Worm (Caenorhabditis elegans): ENCODE measurements around the gene ptp-5.1.
A peak's percentile ranks its signal among the peaks of the same experiment; 100 is the strongest.

Gene ptp-5.1

DNA sequence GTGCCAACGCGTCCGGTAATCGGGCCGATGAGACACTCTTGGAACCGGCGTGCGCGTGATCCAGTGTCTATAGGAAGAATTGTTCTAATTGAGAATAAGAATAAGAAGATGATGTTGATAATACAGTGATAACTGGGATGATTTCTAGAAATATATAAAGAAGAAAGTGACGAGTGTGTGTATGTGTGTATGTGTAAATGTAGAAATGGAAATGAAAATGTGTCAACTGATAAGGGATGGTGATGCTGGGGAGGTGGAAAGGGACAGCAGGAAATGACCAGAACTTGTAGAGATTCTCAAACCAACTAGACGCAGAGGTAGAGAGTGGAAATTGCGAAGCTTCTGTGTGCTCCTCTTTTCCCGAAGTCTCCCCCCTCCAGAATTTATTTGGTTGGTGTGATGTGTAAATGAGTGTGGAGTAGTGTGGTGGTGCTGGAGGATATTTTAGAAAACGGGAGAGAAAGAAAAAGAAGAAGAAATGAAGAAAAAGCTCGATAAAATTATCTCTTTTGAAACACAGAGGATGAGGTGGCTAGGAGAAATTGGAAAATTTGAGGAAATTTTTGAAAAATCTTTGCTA, 32.2 kb upstream of the ptp-5.1 start:
- TF ChIP-seq C08G9.2 (tag; optimal IDR thresholded peaks at IDR 0.05) (no peak), ceh-18 (tag; optimal IDR thresholded peaks at IDR 0.05) (peak; percentile 66), ceh-19 (GFP tag; optimal IDR thresholded peaks at IDR 0.05) (no peak), ceh-2 (tag; optimal IDR thresholded peaks at IDR 0.05) (no peak), nhr-232 (tag; optimal IDR thresholded peaks at IDR 0.05) (no peak), ztf-16 (tag; optimal IDR thresholded peaks at IDR 0.05) (no peak), pqm-1 (tag; optimal IDR thresholded peaks at IDR 0.05) (no peak), dve-1 (tag; optimal IDR thresholded peaks at IDR 0.05) (no peak), ceh-14 (tag; optimal IDR thresholded peaks at IDR 0.05) (no peak), K02D7.2 (tag; optimal IDR thresholded peaks at IDR 0.05) (no peak), ahr-1 (tag; optimal IDR thresholded peaks at IDR 0.05) (no peak), ceh-31 (tag; optimal IDR thresholded peaks at IDR 0.05) (peak; percentile 27), ceh-22 (tag; optimal IDR thresholded peaks at IDR 0.05) (no peak), pha-4 (tag; optimal IDR thresholded peaks at IDR 0.05) (no peak), unc-55 (GFP tag; optimal IDR thresholded peaks at IDR 0.05) (peak; percentile 25), hlh-6 (tag; optimal IDR thresholded peaks at IDR 0.05) (no peak), pat-9 (tag; optimal IDR thresholded peaks at IDR 0.05) (no peak), nfya-1 (tag; optimal IDR thresholded peaks at IDR 0.05) (peak; percentile 60), sdc-2 (tag; optimal IDR thresholded peaks at IDR 0.05) (no peak), sox-2 (GFP tag; IDR thresholded peaks at IDR 0.05) (no peak), zip-5 (tag; optimal IDR thresholded peaks at IDR 0.05) (no peak), unc-3 (GFP tag; conservative IDR thresholded peaks at IDR 0.05) (no peak), unc-3 (tag; optimal IDR thresholded peaks at IDR 0.05) (no peak), gmeb-2 (tag; optimal IDR thresholded peaks at IDR 0.05) (no peak), tbx-7 (tag; optimal IDR thresholded peaks at IDR 0.05) (no peak), rnt-1 (tag; optimal IDR thresholded peaks at IDR 0.05) (peak; percentile 5), ets-4 (tag; optimal IDR thresholded peaks at IDR 0.05) (no peak), unc-42 (tag; optimal IDR thresholded peaks at IDR 0.05) (peak; percentile 42), ceh-24 (tag; optimal IDR thresholded peaks at IDR 0.05) (no peak), eyg-1 (tag; optimal IDR thresholded peaks at IDR 0.05) (no peak), pax-1 (tag; optimal IDR thresholded peaks at IDR 0.05) (no peak), fkh-10 (GFP tag; optimal IDR thresholded peaks at IDR 0.05) (no peak), hlh-13 (GFP tag; optimal IDR thresholded peaks at IDR 0.05) (no peak), hlh-8 (tag; optimal IDR thresholded peaks at IDR 0.05) (no peak), sox-4 (tag; optimal IDR thresholded peaks at IDR 0.05) (no peak), fax-1 (tag; optimal IDR thresholded peaks at IDR 0.05) (no peak), tbx-2 (tag; optimal IDR thresholded peaks at IDR 0.05) (peak; percentile 17), elt-4 (tag; optimal IDR thresholded peaks at IDR 0.05) (no peak), C38D4.7 (GFP tag; optimal IDR thresholded peaks at IDR 0.05) (no peak), lin-11 (tag; optimal IDR thresholded peaks at IDR 0.05) (no peak), unc-86 (tag; optimal IDR thresholded peaks at IDR 0.05) (no peak), F13H6.1 (tag; optimal IDR thresholded peaks at IDR 0.05) (no peak), ceh-9 (tag; optimal IDR thresholded peaks at IDR 0.05) (no peak), syd-9 (tag; optimal IDR thresholded peaks at IDR 0.05) (no peak)

ce11 chrIV:5134798-5135197, 31.3 kb upstream of the ptp-5.1 start:
- no peak for TF ChIP-seq syd-9 (tag; optimal IDR thresholded peaks at IDR 0.05)
- no peak for TF ChIP-seq nfya-1 (tag; optimal IDR thresholded peaks at IDR 0.05)
- no peak for TF ChIP-seq rnt-1 (tag; optimal IDR thresholded peaks at IDR 0.05)
- TF ChIP-seq ceh-9 (tag; optimal IDR thresholded peaks at IDR 0.05): no peak
- TF ChIP-seq unc-3 (GFP tag; conservative IDR thresholded peaks at IDR 0.05): no peak
- TF ChIP-seq unc-3 (tag; optimal IDR thresholded peaks at IDR 0.05): no peak
- no peak for TF ChIP-seq elt-2 (tag; optimal IDR thresholded peaks at IDR 0.05)
- TF ChIP-seq ceh-14 (tag; optimal IDR thresholded peaks at IDR 0.05): no peak
- TF ChIP-seq tbx-7 (tag; optimal IDR thresholded peaks at IDR 0.05): no peak
- TF ChIP-seq npax-4 (tag; optimal IDR thresholded peaks at IDR 0.05): no peak
- TF ChIP-seq elt-4 (tag; optimal IDR thresholded peaks at IDR 0.05): no peak
- no peak for TF ChIP-seq ceh-24 (tag; optimal IDR thresholded peaks at IDR 0.05)
- no peak for TF ChIP-seq sox-4 (tag; optimal IDR thresholded peaks at IDR 0.05)
- no peak for TF ChIP-seq pha-2 (tag; optimal IDR thresholded peaks at IDR 0.05)
- TF ChIP-seq pqm-1 (tag; optimal IDR thresholded peaks at IDR 0.05): no peak
- no peak for TF ChIP-seq tbx-2 (tag; optimal IDR thresholded peaks at IDR 0.05)
- TF ChIP-seq dmd-4 (tag; optimal IDR thresholded peaks at IDR 0.05; ENCODE audit: borderline replicate concordance): no peak
- no peak for TF ChIP-seq fkh-6 (tag; optimal IDR thresholded peaks at IDR 0.05)
- TF ChIP-seq ceh-6 (GFP tag; optimal IDR thresholded peaks at IDR 0.05): no peak

Data from whole organism, late embryonic.